Worm (Caenorhabditis elegans): ENCODE data around the gene T28C12.6.

The T28C12.6 gene

DNA sequence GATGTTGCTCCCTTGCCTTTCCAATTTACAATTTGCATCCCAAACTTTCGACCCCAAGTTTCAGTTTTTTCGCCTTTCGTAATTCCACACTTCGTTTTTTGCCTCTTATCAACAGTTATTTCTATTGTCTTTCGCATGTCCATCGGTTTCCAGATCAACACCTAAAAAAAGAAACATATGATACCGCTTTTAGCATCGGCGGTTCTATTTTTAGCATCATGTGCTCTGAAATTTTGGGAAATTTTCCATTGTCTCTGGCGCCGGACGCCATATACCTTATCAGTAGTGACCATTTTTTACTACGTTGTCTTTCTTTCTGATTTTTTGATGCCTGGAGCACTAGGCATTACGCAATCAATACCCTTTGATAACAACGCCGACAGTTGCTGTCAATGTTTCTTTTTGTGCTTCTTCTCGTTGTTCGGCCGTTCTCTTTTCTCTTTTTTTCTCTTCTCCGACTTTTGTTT is 20.1 kb upstream of the T28C12.6 start, which contains the start of gene bcl-11:
bcl-11 (plus strand) TSS at position 51 of the 467 bp plus-strand sequence.
- TF ChIP-seq Y55F3AM.14 (GFP tag; optimal IDR thresholded peaks at IDR 0.05) (peak; percentile 94), dmd-4 (tag; optimal IDR thresholded peaks at IDR 0.05) (no peak), mbf-1 (tag; optimal IDR thresholded peaks at IDR 0.05) (no peak), sma-9 (GFP tag; optimal IDR thresholded peaks at IDR 0.05) (peak; percentile 19), sma-9 (tag; optimal IDR thresholded peaks at IDR 0.05) (no peak), fos-1 (tag; optimal IDR thresholded peaks at IDR 0.05) (peak; percentile 40), gmeb-1 (tag; optimal IDR thresholded peaks at IDR 0.05) (peak; percentile 27), F13H6.1 (tag; optimal IDR thresholded peaks at IDR 0.05) (peak; percentile 86), sem-4 (tag; optimal IDR thresholded peaks at IDR 0.05) (no peak), nhr-129 (tag; optimal IDR thresholded peaks at IDR 0.05) (peak; percentile 1), nhr-21 (tag; optimal IDR thresholded peaks at IDR 0.05) (no peak)

ce11 chrV:6355412-6355811 is 19.5 kb upstream of the T28C12.6 start:
- no peak for TF ChIP-seq blmp-1 (tag; optimal IDR thresholded peaks at IDR 0.05; ENCODE audit: insufficient read depth)
- peak; percentile 82 for TF ChIP-seq F13H6.1 (tag; optimal IDR thresholded peaks at IDR 0.05)

- TF ChIP-seq gmeb-1 (tag; optimal IDR thresholded peaks at IDR 0.05) (no peak), blmp-1 (tag; optimal IDR thresholded peaks at IDR 0.05; ENCODE audit: insufficient read depth) (peak; percentile 55), nhr-25 (tag; optimal IDR thresholded peaks at IDR 0.05) (peak; percentile 31)
These were observed 18.9 kb upstream of the T28C12.6 start for ce11 chrV:6354786-6355185.

DNA sequence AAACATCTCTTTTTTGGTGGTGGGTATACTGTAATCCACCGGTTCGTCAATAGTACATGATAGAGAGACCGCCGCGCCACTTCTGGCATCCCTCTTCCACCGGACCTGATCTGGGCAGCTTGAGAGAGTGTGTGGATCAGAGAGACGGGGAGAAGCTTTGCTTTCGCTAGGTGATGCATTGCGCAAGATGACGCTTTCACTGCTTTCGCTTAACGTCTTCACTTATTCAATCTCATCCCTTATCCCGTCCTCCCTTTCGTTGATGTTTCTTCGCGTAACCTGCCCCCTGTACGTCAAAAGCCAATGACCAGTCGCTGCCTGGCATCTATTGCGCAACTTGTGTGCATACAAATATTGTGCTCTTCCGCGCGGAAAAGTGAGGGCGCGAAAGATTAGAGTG is 18.3 kb upstream of the T28C12.6 start:
- TF ChIP-seq nhr-237 (tag; optimal IDR thresholded peaks at IDR 0.05) (no peak), mdl-1 (tag; optimal IDR thresholded peaks at IDR 0.05) (no peak), nhr-23 (tag; optimal IDR thresholded peaks at IDR 0.05) (no peak), aly-2 (tag; optimal IDR thresholded peaks at IDR 0.05) (no peak), C34F6.9 (tag; optimal IDR thresholded peaks at IDR 0.05) (no peak), nhr-11 (tag; optimal IDR thresholded peaks at IDR 0.05) (no peak), nhr-21 (tag; optimal IDR thresholded peaks at IDR 0.05) (peak; percentile 81), ama-1 (optimal IDR thresholded peaks at IDR 0.05) (no peak), blmp-1 (tag; optimal IDR thresholded peaks at IDR 0.05; ENCODE audit: insufficient read depth) (peak; percentile 100), F13H6.1 (tag; optimal IDR thresholded peaks at IDR 0.05) (peak; percentile 55), fos-1 (tag; optimal IDR thresholded peaks at IDR 0.05) (peak; percentile 21), lsy-2 (tag; optimal IDR thresholded peaks at IDR 0.05) (peak in 1 of 2 experiments; percentile 23), elt-3 (tag; optimal IDR thresholded peaks at IDR 0.05) (no peak), sem-4 (tag; optimal IDR thresholded peaks at IDR 0.05) (peak; percentile 49), gmeb-1 (tag; optimal IDR thresholded peaks at IDR 0.05) (no peak), crh-2 (tag; optimal IDR thresholded peaks at IDR 0.05) (no peak), sma-9 (GFP tag; optimal IDR thresholded peaks at IDR 0.05) (no peak), sma-9 (tag; optimal IDR thresholded peaks at IDR 0.05) (no peak), R02D3.7 (tag; optimal IDR thresholded peaks at IDR 0.05) (no peak), peb-1 (tag; optimal IDR thresholded peaks at IDR 0.05) (peak; percentile 78), nhr-12 (tag; optimal IDR thresholded peaks at IDR 0.05) (no peak), mbf-1 (tag; optimal IDR thresholded peaks at IDR 0.05) (no peak), unc-55 (GFP tag; optimal IDR thresholded peaks at IDR 0.05) (no peak), ztf-11 (tag; optimal IDR thresholded peaks at IDR 0.05) (no peak), ztf-4 (tag; optimal IDR thresholded peaks at IDR 0.05) (no peak), unc-62 (GFP tag; optimal IDR thresholded peaks at IDR 0.05) (no peak), sma-3 (GFP tag; optimal IDR thresholded peaks at IDR 0.05) (no peak), nhr-10 (tag; optimal IDR thresholded peaks at IDR 0.05) (no peak), nhr-77 (tag; optimal IDR thresholded peaks at IDR 0.05) (no peak), nhr-129 (tag; optimal IDR thresholded peaks at IDR 0.05) (no peak), nhr-25 (tag; optimal IDR thresholded peaks at IDR 0.05) (peak; percentile 52), ZK546.5 (tag; optimal IDR thresholded peaks at IDR 0.05) (no peak), ceh-82 (tag; optimal IDR thresholded peaks at IDR 0.05) (no peak), elt-1 (tag; optimal IDR thresholded peaks at IDR 0.05) (no peak), ceh-16 (tag; optimal IDR thresholded peaks at IDR 0.05) (no peak), lin-13 (GFP tag; optimal IDR thresholded peaks at IDR 0.05) (no peak), lin-39 (tag; optimal IDR thresholded peaks at IDR 0.05) (no peak), skn-1 (tag; optimal IDR thresholded peaks at IDR 0.05) (no peak), snpc-4 (tag; optimal IDR thresholded peaks at IDR 0.05) (no peak), mab-5 (tag; optimal IDR thresholded peaks at IDR 0.05) (no peak), nhr-6 (tag; optimal IDR thresholded peaks at IDR 0.05) (no peak), alr-1 (tag; optimal IDR thresholded peaks at IDR 0.05) (no peak), dmd-4 (tag; optimal IDR thresholded peaks at IDR 0.05) (no peak), Y55F3AM.14 (GFP tag; optimal IDR thresholded peaks at IDR 0.05) (no peak), unc-39 (tag; optimal IDR thresholded peaks at IDR 0.05) (no peak), lin-11 (tag; optimal IDR thresholded peaks at IDR 0.05) (no peak), egl-27 (tag; optimal IDR thresholded peaks at IDR 0.05) (peak; percentile 29)

All from whole organism, L2 larva.